Worm (Caenorhabditis elegans) whole organism, L4 larva: ENCODE data around the gene asp-2.

Experiments
- F26F4.8 ChIP-seq: fragments of 200-800 bp; sonication (Bioruptor generic); conservative IDR thresholded peaks from 2 replicates; pipeline ENCODE4 v1.3.6; 2022; ENCODE audit warnings: missing genetic modification characterization, missing compliant biosample characterization
- F37D6.2 ChIP-seq: sonication (generic microtip); optimal IDR thresholded peaks from 2 replicates; lab custom pipeline; 2016; ENCODE audit warnings: mild to moderate bottlenecking, missing genetic modification characterization, missing compliant biosample characterization
- F49E8.2 ChIP-seq: sonication (generic microtip); optimal IDR thresholded peaks from 2 replicates; lab custom pipeline; 2016; ENCODE audit warnings: missing compliant biosample characterization, mild to moderate bottlenecking, missing genetic modification characterization, borderline replicate concordance
- R02D3.7 ChIP-seq: fragments of 150-350 bp; sonication (generic microtip); optimal IDR thresholded peaks from 3 replicates; lab custom pipeline; 2014; ENCODE audit warnings: missing biosample characterization, missing genetic modification characterization
- T26A8.4 ChIP-seq: fragments of 200-800 bp; sonication (Bioruptor generic); IDR thresholded peaks from 2 replicates; pipeline ENCODE4 v1.3.6; 2022; ENCODE audit warnings: missing genetic modification characterization, missing compliant biosample characterization
- Y5F2A.4 ChIP-seq: fragments of 200-800 bp; sonication (Bioruptor generic); optimal IDR thresholded peaks from 2 replicates; lab custom pipeline; 2018; ENCODE audit warnings: mild to moderate bottlenecking, missing genetic modification characterization, missing compliant biosample characterization
- Y75B8A.6 ChIP-seq: fragments of 200-800 bp; sonication (Bioruptor generic); IDR thresholded peaks from 2 replicates; pipeline ENCODE4 v1.3.6; 2022; ENCODE audit warnings: missing genetic modification reagents, missing genetic modification characterization, missing compliant biosample characterization
- ZK337.2 ChIP-seq: fragments of 200-800 bp; sonication (Bioruptor generic); IDR thresholded peaks from 2 replicates; pipeline ENCODE4 v1.3.6; 2022; ENCODE audit warnings: missing genetic modification reagents, missing genetic modification characterization, missing compliant biosample characterization
- aly-2 ChIP-seq: sonication (generic microtip); optimal IDR thresholded peaks from 2 replicates; lab custom pipeline; 2018; ENCODE audit warnings: missing biosample characterization, missing genetic modification characterization
- ama-1 ChIP-seq: fragments of 150-350 bp; optimal IDR thresholded peaks from 2 replicates; lab custom pipeline; 2014; ENCODE audit warnings: inconsistent platforms, mixed read lengths
- arid-1 ChIP-seq: fragments of 200-800 bp; sonication (Bioruptor generic); conservative IDR thresholded peaks from 2 replicates; pipeline ENCODE4 v1.3.6; 2022; ENCODE audit warnings: missing genetic modification reagents, missing genetic modification characterization, missing compliant biosample characterization
- attf-4 ChIP-seq: sonication (generic microtip); optimal IDR thresholded peaks from 3 replicates; lab custom pipeline; 2017; ENCODE audit warnings: missing biosample characterization, missing genetic modification characterization
- ceh-20 ChIP-seq: fragments of 200-800 bp; sonication (Bioruptor generic); IDR thresholded peaks from 2 replicates; pipeline ENCODE4 v1.3.6; 2022; ENCODE audit warnings: missing genetic modification reagents, missing genetic modification characterization, missing compliant biosample characterization
- ceh-28 ChIP-seq: fragments of 150-350 bp; optimal IDR thresholded peaks from 2 replicates; lab custom pipeline; 2014; ENCODE audit warnings: missing biosample characterization, missing genetic modification reagents, missing genetic modification characterization
- ceh-82 ChIP-seq: sonication (generic microtip); optimal IDR thresholded peaks from 2 replicates; lab custom pipeline; 2017; ENCODE audit warnings: missing biosample characterization, missing genetic modification characterization
- ctbp-1 ChIP-seq: fragments of 200-800 bp; sonication (Bioruptor generic); IDR thresholded peaks from 2 replicates; pipeline ENCODE4 v1.3.6; 2022; ENCODE audit warnings: missing genetic modification reagents, missing genetic modification characterization, missing compliant biosample characterization
- daf-12 ChIP-seq: fragments of 150-350 bp; optimal IDR thresholded peaks from 2 replicates; lab custom pipeline; 2014; ENCODE audit warnings: missing biosample characterization, missing genetic modification reagents, missing genetic modification characterization
- daf-16 ChIP-seq, 3 experiments: sonication (generic microtip); optimal IDR thresholded peaks; 2 replicates each; lab custom pipeline; 2016 to 2017; ENCODE audit warnings: missing genetic modification characterization in 3 of 3, missing genetic modification reagents in 3 of 3, mild to moderate bottlenecking in 2 of 3, missing compliant biosample characterization in 2 of 3, missing biosample characterization in 1 of 3, moderate library complexity in 1 of 3
- dmd-9 ChIP-seq: fragments of 200-800 bp; sonication (Bioruptor generic); IDR thresholded peaks from 2 replicates; pipeline ENCODE4 v1.3.6; 2022; ENCODE audit warnings: missing genetic modification reagents, missing genetic modification characterization, missing compliant biosample characterization
- dve-1 ChIP-seq: sonication (generic microtip); optimal IDR thresholded peaks from 2 replicates; lab custom pipeline; 2017; ENCODE audit warnings: antibody characterized with exemption, mild to moderate bottlenecking, missing genetic modification characterization, missing compliant biosample characterization; ENCODE audit not compliant: insufficient read depth
- egl-27 ChIP-seq: sonication (generic microtip); optimal IDR thresholded peaks from 3 replicates; lab custom pipeline; 2017; ENCODE audit warnings: missing biosample characterization, missing genetic modification reagents, missing genetic modification characterization
- fos-1 ChIP-seq: fragments of 150-350 bp; optimal IDR thresholded peaks from 2 replicates; lab custom pipeline; 2014; ENCODE audit warnings: missing biosample characterization, missing genetic modification characterization
- hif-1 ChIP-seq, 2 experiments: sonication (generic microtip); optimal IDR thresholded peaks; 2 replicates each; lab custom pipeline; 2016 to 2017; ENCODE audit warnings: missing compliant biosample characterization in 2 of 2, missing genetic modification characterization in 2 of 2, missing genetic modification reagents in 2 of 2, missing genotype in 2 of 2, mild to moderate bottlenecking in 1 of 2
- hlh-30 ChIP-seq: sonication (generic microtip); optimal IDR thresholded peaks from 2 replicates; lab custom pipeline; 2017; ENCODE audit warnings: antibody characterized with exemption, mild to moderate bottlenecking, missing genetic modification characterization, missing compliant biosample characterization; ENCODE audit not compliant: insufficient read depth
- jun-1 ChIP-seq: fragments of 150-350 bp; optimal IDR thresholded peaks from 2 replicates; lab custom pipeline; 2014; ENCODE audit warnings: missing biosample characterization, missing genetic modification reagents, missing genetic modification characterization
- lin-38 ChIP-seq: fragments of 200-800 bp; sonication (Bioruptor generic); IDR thresholded peaks from 2 replicates; pipeline ENCODE4 v1.3.6; 2022; ENCODE audit warnings: missing genetic modification reagents, missing genetic modification characterization, missing compliant biosample characterization
- lir-3 ChIP-seq: sonication (generic microtip); optimal IDR thresholded peaks from 2 replicates; lab custom pipeline; 2016; ENCODE audit warnings: mild to moderate bottlenecking, missing genetic modification characterization, missing compliant biosample characterization
- madf-5 ChIP-seq, 2 experiments: fragments of 200-800 bp; sonication (Bioruptor generic); IDR thresholded peaks; 2 replicates each; pipeline ENCODE4 v1.3.6; 2022; ENCODE audit warnings: missing compliant biosample characterization in 2 of 2, missing genetic modification characterization in 2 of 2
- mep-1 ChIP-seq: fragments of 150-350 bp; sonication (generic microtip); optimal IDR thresholded peaks from 3 replicates; lab custom pipeline; 2014; ENCODE audit warnings: missing biosample characterization, missing genetic modification characterization
- mes-2 ChIP-seq: sonication (generic microtip); optimal IDR thresholded peaks from 2 replicates; lab custom pipeline; 2016; ENCODE audit warnings: missing genotype, mild to moderate bottlenecking, missing genetic modification characterization, missing compliant biosample characterization; ENCODE audit not compliant: poor library complexity, severe bottlenecking
- nhr-11 ChIP-seq: fragments of 150-350 bp; optimal IDR thresholded peaks from 2 replicates; lab custom pipeline; 2014; ENCODE audit warnings: missing biosample characterization, missing genetic modification characterization
- nhr-25 ChIP-seq: sonication (generic microtip); optimal IDR thresholded peaks from 2 replicates; lab custom pipeline; 2017; ENCODE audit warnings: missing genetic modification characterization, mild to moderate bottlenecking, missing compliant biosample characterization, antibody characterized with exemption, moderate library complexity, borderline replicate concordance; ENCODE audit not compliant: insufficient read depth
- nhr-28 ChIP-seq: fragments of 150-350 bp; optimal IDR thresholded peaks from 2 replicates; lab custom pipeline; 2014; ENCODE audit warnings: missing biosample characterization, missing genetic modification characterization
- nhr-41 ChIP-seq: fragments of 200-800 bp; sonication (Bioruptor generic); IDR thresholded peaks from 2 replicates; pipeline ENCODE4 v1.3.6; 2022; ENCODE audit warnings: missing genetic modification reagents, missing genetic modification characterization, missing compliant biosample characterization
- nhr-42 ChIP-seq: fragments of 200-800 bp; sonication (Bioruptor generic); IDR thresholded peaks from 2 replicates; pipeline ENCODE4 v1.3.6; 2022; ENCODE audit warnings: missing genetic modification characterization, missing compliant biosample characterization
- nhr-76 ChIP-seq: fragments of 150-350 bp; optimal IDR thresholded peaks from 2 replicates; lab custom pipeline; 2014; ENCODE audit warnings: missing biosample characterization, missing genetic modification characterization
- rbr-2 ChIP-seq: sonication (generic microtip); optimal IDR thresholded peaks from 2 replicates; lab custom pipeline; 2016; ENCODE audit warnings: missing genotype, missing genetic modification characterization, missing compliant biosample characterization
- snpc-1.2 ChIP-seq: fragments of 200-800 bp; sonication (Bioruptor generic); IDR thresholded peaks from 2 replicates; pipeline ENCODE4 v1.3.6; 2022; ENCODE audit warnings: missing genetic modification reagents, missing genetic modification characterization, missing compliant biosample characterization
- spr-3 ChIP-seq: fragments of 200-800 bp; sonication (Bioruptor generic); optimal IDR thresholded peaks from 2 replicates; lab custom pipeline; 2018; ENCODE audit warnings: mild to moderate bottlenecking, missing genetic modification characterization, missing compliant biosample characterization
- tag-97 ChIP-seq: fragments of 200-800 bp; sonication (Bioruptor generic); IDR thresholded peaks from 2 replicates; pipeline ENCODE4 v1.3.6; 2022; ENCODE audit warnings: missing genetic modification characterization, missing compliant biosample characterization
- tra-1 ChIP-seq: fragments of 200-800 bp; sonication (Bioruptor generic); IDR thresholded peaks from 2 replicates; pipeline ENCODE4 v1.3.6; 2022; ENCODE audit warnings: missing genetic modification reagents, missing genetic modification characterization, missing compliant biosample characterization
- unc-62 ChIP-seq, 3 experiments: fragments of 150-350 bp in 1 of 3; sonication (generic microtip); optimal IDR thresholded peaks in 2 of 3; peaks in 1 of 3; 1 replicate in 1 of 3; 2 replicates in 2 of 3; lab custom pipeline; 2014 to 2017; ENCODE audit warnings: missing biosample characterization in 3 of 3, missing genetic modification characterization in 3 of 3, missing genetic modification reagents in 3 of 3, missing genotype in 1 of 3
- vab-7 ChIP-seq: fragments of 200-800 bp; sonication (Bioruptor generic); IDR thresholded peaks from 2 replicates; pipeline ENCODE4 v1.3.6; 2022; ENCODE audit warnings: missing genetic modification reagents, missing genetic modification characterization, missing compliant biosample characterization
- zip-2 ChIP-seq: fragments of 150-350 bp; optimal IDR thresholded peaks from 2 replicates; lab custom pipeline; 2014; ENCODE audit warnings: missing biosample characterization, missing genetic modification characterization

Gene asp-2

DNA sequence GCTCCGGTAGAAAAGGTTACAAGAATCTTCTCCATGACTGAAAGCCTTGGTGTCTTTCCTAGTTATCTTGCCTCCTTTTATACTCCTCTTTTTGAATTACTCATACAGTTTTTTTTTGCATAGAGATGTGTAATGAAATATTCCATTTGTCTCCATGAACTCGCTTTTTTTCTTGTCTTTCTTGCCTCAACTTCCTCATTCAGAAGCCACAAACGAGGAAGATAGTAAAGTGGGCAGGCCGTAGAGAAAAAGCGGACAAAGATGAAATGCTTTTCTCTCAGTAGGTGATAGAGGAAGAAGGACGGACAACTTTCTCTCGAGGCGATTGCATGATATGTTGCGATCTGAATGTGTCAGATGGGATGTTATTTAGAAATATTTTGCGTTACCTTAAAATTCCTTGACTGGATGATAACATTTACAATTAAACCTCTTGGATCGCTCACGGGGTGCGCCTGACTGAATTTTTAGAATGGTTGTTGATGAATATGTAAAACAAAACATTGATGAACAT, 39.9 kb upstream of the asp-2 start, which contains the start of gene col-145:
Gene col-145, minus strand, starts transcription at position 51 of the 514 bp plus-strand sequence.
- TF ChIP-seq hlh-30 (tag; lab: Kevin White, UChicago), result no peak
- TF ChIP-seq tag-97 (GFP tag; lab: Robert Waterston, UW), result no peak
- TF ChIP-seq spr-3, result no peak
- TF ChIP-seq ceh-28 (tag; lab: Kevin White, UChicago), result no peak
- TF ChIP-seq nhr-11 (tag; lab: Kevin White, UChicago), result no peak
- no peak for TF ChIP-seq dve-1 (tag; lab: Kevin White, UChicago)
- TF ChIP-seq Y5F2A.4 (GFP tag; lab: Kevin White, UChicago), result no peak
- no peak for TF ChIP-seq ZK337.2 (GFP tag; lab: Robert Waterston, UW)
- no peak for TF ChIP-seq F26F4.8
- TF ChIP-seq nhr-25 (tag; lab: Kevin White, UChicago), result no peak
- no peak for TF ChIP-seq F37D6.2 (tag; lab: Kevin White, UChicago)
- TF ChIP-seq lin-38 (GFP tag; lab: Robert Waterston, UW), result no peak
- no peak for TF ChIP-seq aly-2 (tag; lab: Kevin White, UChicago)
- TF ChIP-seq, all 104 proteins: peak for 0

DNA sequence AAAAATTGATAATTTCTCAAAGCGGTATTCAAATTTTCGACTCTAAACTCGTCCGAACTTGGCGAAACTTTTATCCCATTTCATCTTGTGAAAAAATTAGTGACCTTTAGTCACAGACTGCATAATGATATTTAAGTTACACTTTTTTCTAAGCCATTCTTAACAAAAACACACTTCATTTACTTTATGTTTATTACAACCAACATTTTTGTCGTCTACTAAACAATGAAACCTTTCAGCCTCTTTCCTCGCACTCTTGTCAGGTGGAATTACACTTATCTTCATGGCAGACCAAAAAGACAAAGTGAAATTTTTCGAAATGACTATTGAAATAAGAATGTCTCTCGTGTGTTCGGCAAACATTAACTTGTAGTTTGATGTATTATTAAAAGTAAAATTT, 39.0 kb upstream of the asp-2 start:
- TF ChIP-seq mep-1 (tag; lab: Kevin White, UChicago) (peak; percentile 39), tra-1 (no peak), dmd-9 (GFP tag; lab: Robert Waterston, UW) (no peak), R02D3.7 (tag; lab: Kevin White, UChicago) (no peak), vab-7 (GFP tag; lab: Robert Waterston, UW) (no peak), unc-62 (GFP tag; optimal IDR thresholded peaks at IDR 0.05 in 1 of 2; lab: Kevin White, UChicago) (peak in 1 of 2 experiments; percentile 24), unc-62 (tag; optimal IDR thresholded peaks at IDR 0.05; lab: Kevin White, UChicago) (no peak), daf-12 (tag; lab: Kevin White, UChicago) (no peak), egl-27 (tag; lab: Kevin White, UChicago) (no peak), ama-1 (lab: Kevin White, UChicago) (peak; percentile 98), T26A8.4 (0 out of 2 replicates have a peak, but pooled peaks have one; percentile 52), ctbp-1 (GFP tag; lab: Robert Waterston, UW) (no peak), ceh-82 (tag; lab: Kevin White, UChicago) (no peak), nhr-41 (GFP tag; lab: Robert Waterston, UW) (no peak), mes-2 (tag; lab: Kevin White, UChicago) (peak; percentile 35), madf-5 (GFP tag; IDR thresholded peaks at IDR 0.05; lab: Robert Waterston, UW) (no peak), zip-2 (tag; lab: Kevin White, UChicago) (no peak), ceh-20 (no peak), hif-1 (tag; optimal IDR thresholded peaks at IDR 0.05; lab: Kevin White, UChicago) (no peak), aly-2 (tag; lab: Kevin White, UChicago) (no peak), snpc-1.2 (GFP tag; lab: Robert Waterston, UW) (no peak), daf-16 (GFP tag; optimal IDR thresholded peaks at IDR 0.05; lab: Kevin White, UChicago) (no peak), daf-16 (tag; optimal IDR thresholded peaks at IDR 0.05; lab: Kevin White, UChicago) (no peak), attf-4 (tag; lab: Kevin White, UChicago) (no peak), fos-1 (tag; lab: Kevin White, UChicago) (no peak)

DNA sequence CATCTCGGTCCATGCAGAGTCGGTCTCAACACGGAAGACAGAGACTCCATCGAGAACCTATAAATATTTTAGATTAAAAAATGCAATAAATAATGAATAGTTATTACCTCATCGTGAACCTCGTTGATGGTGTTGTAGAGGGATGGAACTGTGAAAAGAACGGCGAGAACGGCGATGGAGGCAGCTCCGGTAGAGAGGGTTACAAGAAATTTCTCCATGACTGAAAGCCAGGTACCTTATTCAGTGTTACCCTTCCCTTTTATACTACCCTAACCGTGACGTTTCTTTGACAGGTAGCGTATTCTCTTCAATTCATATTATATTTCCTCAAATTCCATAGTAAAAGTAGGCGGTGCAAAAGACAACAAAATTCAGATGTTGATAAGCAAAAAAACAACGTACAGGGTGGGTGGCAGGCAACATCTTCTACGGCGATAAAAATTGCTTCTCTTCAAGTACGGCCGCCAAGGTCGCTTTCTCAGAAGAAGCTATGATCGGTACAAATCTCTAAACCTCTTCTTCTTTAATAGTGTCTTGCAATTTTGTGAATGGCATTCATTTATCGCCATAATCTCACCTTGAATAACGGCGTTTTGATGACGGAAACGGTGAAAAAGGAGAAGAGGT, 37.7 kb upstream of the asp-2 start, which contains the start of gene col-10:
Gene col-10, minus strand, starts transcription at position 235 of the 627 bp plus-strand sequence.
- peak; percentile 95 for TF ChIP-seq ama-1 (lab: Kevin White, UChicago)
- no peak for TF ChIP-seq lir-3 (tag; lab: Kevin White, UChicago)
- TF ChIP-seq nhr-41 (GFP tag; lab: Robert Waterston, UW), result no peak
- no peak for TF ChIP-seq jun-1
- TF ChIP-seq unc-62 (GFP tag; optimal IDR thresholded peaks at IDR 0.05 in 1 of 2; lab: Kevin White, UChicago), result peak in 1 of 2 experiments; percentile 66
- TF ChIP-seq unc-62 (tag; optimal IDR thresholded peaks at IDR 0.05; lab: Kevin White, UChicago), result no peak
- TF ChIP-seq nhr-42 (GFP tag; lab: Robert Waterston, UW), result 0 out of 2 replicates have a peak, but pooled peaks have one; percentile 18
- TF ChIP-seq Y75B8A.6 (GFP tag; lab: Robert Waterston, UW), result no peak
- no peak for TF ChIP-seq rbr-2 (tag; lab: Kevin White, UChicago)
- peak; percentile 41 for TF ChIP-seq nhr-28 (tag; lab: Kevin White, UChicago)
- peak; percentile 3 for TF ChIP-seq mep-1 (tag; lab: Kevin White, UChicago)
- TF ChIP-seq nhr-25 (tag; lab: Kevin White, UChicago), result peak; percentile 76
- TF ChIP-seq F49E8.2, result no peak
- no peak for TF ChIP-seq spr-3
- TF ChIP-seq nhr-76 (tag; lab: Kevin White, UChicago), result no peak
- TF ChIP-seq arid-1 (GFP tag; lab: Robert Waterston, UW), result no peak
- no peak for TF ChIP-seq hlh-30 (tag; lab: Kevin White, UChicago)
